Fruit fly (Drosophila melanogaster) whole organism, embryonic: ENCODE results near the gene SIFaR.

Experiments used
- Atf3 ChIP-seq: fragments of 200-800 bp; sonication (Bioruptor generic); optimal IDR thresholded peaks from 3 replicates; lab custom pipeline; 2016; ENCODE audit warnings: missing biosample characterization, missing genetic modification characterization
- CG11723 ChIP-seq: fragments of 200-800 bp; sonication (Bioruptor generic); optimal IDR thresholded peaks from 2 replicates; lab custom pipeline; 2017; ENCODE audit warnings: missing biosample characterization, mild to moderate bottlenecking, missing genetic modification characterization
- CG12236 ChIP-seq: fragments of 200-800 bp; sonication (Bioruptor generic); optimal IDR thresholded peaks from 2 replicates; lab custom pipeline; 2016; ENCODE audit warnings: missing biosample characterization, missing genetic modification characterization
- CG12299 ChIP-seq: fragments of 200-800 bp; sonication (Bioruptor generic); optimal IDR thresholded peaks from 2 replicates; lab custom pipeline; 2018; ENCODE audit warnings: missing biosample characterization, mild to moderate bottlenecking, missing genetic modification characterization
- CG15514 ChIP-seq: fragments of 200-800 bp; sonication (Bioruptor generic); optimal IDR thresholded peaks from 3 replicates; lab custom pipeline; 2017; ENCODE audit warnings: missing biosample characterization, missing genetic modification characterization, mild to moderate bottlenecking, moderate library complexity, missing genetic modification reagents
- CG1603 ChIP-seq: fragments of 200-800 bp; sonication (Bioruptor generic); optimal IDR thresholded peaks from 2 replicates; lab custom pipeline; 2019; ENCODE audit warnings: missing biosample characterization, mild to moderate bottlenecking, missing genetic modification characterization, moderate library complexity
- CG1647 ChIP-seq: fragments of 200-800 bp; sonication (Bioruptor generic); optimal IDR thresholded peaks from 3 replicates; lab custom pipeline; 2016; ENCODE audit warnings: missing biosample characterization, missing genetic modification characterization
- CG17361 ChIP-seq: fragments of 200-800 bp; sonication (Bioruptor generic); IDR thresholded peaks from 3 replicates; pipeline ENCODE4 v1.3.6; 2022; ENCODE audit warnings: missing biosample characterization, missing genetic modification characterization
- CG17802 ChIP-seq: fragments of 200-800 bp; sonication (Bioruptor generic); optimal IDR thresholded peaks from 2 replicates; lab custom pipeline; 2018; ENCODE audit warnings: missing biosample characterization, mild to moderate bottlenecking, missing genetic modification characterization, moderate library complexity
- CG18011 ChIP-seq: fragments of 200-800 bp; sonication (Bioruptor generic); optimal IDR thresholded peaks from 2 replicates; lab custom pipeline; 2017; ENCODE audit warnings: missing biosample characterization, missing genetic modification characterization, mild to moderate bottlenecking, moderate library complexity, missing genotype
- CG18262 ChIP-seq: fragments of 200-800 bp; optimal IDR thresholded peaks from 3 replicates; lab custom pipeline; 2019; ENCODE audit warnings: missing biosample characterization, mild to moderate bottlenecking, missing genetic modification characterization, moderate library complexity
- CG2678 ChIP-seq: fragments of 200-800 bp; sonication (Bioruptor generic); optimal IDR thresholded peaks from 3 replicates; lab custom pipeline; 2019; ENCODE audit warnings: missing biosample characterization, mild to moderate bottlenecking, missing genetic modification characterization, moderate library complexity
- CG32767 ChIP-seq: fragments of 200-800 bp; sonication (Bioruptor generic); IDR thresholded peaks from 2 replicates; pipeline ENCODE4 v1.3.6; 2022; ENCODE audit warnings: missing biosample characterization, missing genetic modification characterization
- CG3838 ChIP-seq: fragments of 200-800 bp; sonication (Bioruptor generic); optimal IDR thresholded peaks from 3 replicates; lab custom pipeline; 2016; ENCODE audit warnings: missing biosample characterization, missing genetic modification characterization
- CG4730 ChIP-seq: fragments of 200-800 bp; sonication (Bioruptor generic); IDR thresholded peaks from 2 replicates; pipeline ENCODE4 v1.3.6; 2022; ENCODE audit warnings: missing biosample characterization, missing genetic modification characterization
- CG5245 ChIP-seq: fragments of 200-800 bp; sonication (Bioruptor generic); optimal IDR thresholded peaks from 3 replicates; lab custom pipeline; 2016; ENCODE audit warnings: missing biosample characterization, missing genetic modification characterization
- CG6683 ChIP-seq: fragments of 200-800 bp; sonication (Bioruptor generic); optimal IDR thresholded peaks from 2 replicates; lab custom pipeline; 2017; ENCODE audit warnings: missing biosample characterization, mild to moderate bottlenecking, missing genetic modification characterization, missing genetic modification reagents
- CG7839 ChIP-seq: fragments of 200-800 bp; sonication (Bioruptor generic); optimal IDR thresholded peaks from 3 replicates; lab custom pipeline; 2018; ENCODE audit warnings: missing biosample characterization, mild to moderate bottlenecking, missing genetic modification characterization, moderate library complexity
- CG7928 ChIP-seq: fragments of 200-800 bp; sonication (Bioruptor generic); optimal IDR thresholded peaks from 2 replicates; lab custom pipeline; 2017; ENCODE audit warnings: missing biosample characterization, mild to moderate bottlenecking, missing genetic modification characterization
- CG9797 ChIP-seq: fragments of 200-800 bp; sonication (Bioruptor generic); optimal IDR thresholded peaks from 3 replicates; lab custom pipeline; 2018; ENCODE audit warnings: missing biosample characterization, mild to moderate bottlenecking, missing genetic modification characterization
- CG9817 ChIP-seq: fragments of 200-800 bp; sonication (Bioruptor generic); optimal IDR thresholded peaks from 2 replicates; lab custom pipeline; 2018; ENCODE audit warnings: missing biosample characterization, mild to moderate bottlenecking, missing genetic modification characterization, moderate library complexity
- CG9932 ChIP-seq: fragments of 200-800 bp; sonication (Bioruptor generic); IDR thresholded peaks from 2 replicates; pipeline ENCODE4 v1.3.6; 2022; ENCODE audit warnings: missing biosample characterization, missing genetic modification characterization
- E2f1 ChIP-seq: fragments of 200-800 bp; sonication (Bioruptor generic); IDR thresholded peaks from 2 replicates; pipeline ENCODE4 v1.3.6; 2022; ENCODE audit warnings: missing biosample characterization, missing genetic modification characterization
- Eip74EF ChIP-seq, 2 experiments: fragments of 200-800 bp in 1 of 2; fragments of >200 bp in 1 of 2; sonication (Bioruptor generic) in 1 of 2; optimal IDR thresholded peaks; 2 replicates each; lab custom pipeline; 2017 to 2019; ENCODE audit warnings: missing biosample characterization in 2 of 2, missing genetic modification characterization in 2 of 2, mild to moderate bottlenecking in 1 of 2, moderate library complexity in 1 of 2
- Fer2 ChIP-seq: fragments of 200-800 bp; sonication (Bioruptor generic); optimal IDR thresholded peaks from 2 replicates; lab custom pipeline; 2018; ENCODE audit warnings: missing biosample characterization, mild to moderate bottlenecking, missing genetic modification characterization, moderate library complexity
- Hey ChIP-seq: fragments of 200-800 bp; sonication (Bioruptor generic); optimal IDR thresholded peaks from 3 replicates; lab custom pipeline; 2018; ENCODE audit warnings: missing biosample characterization, mild to moderate bottlenecking, missing genetic modification characterization
- Hr3 ChIP-seq: fragments of 200-800 bp; sonication (Bioruptor generic); optimal IDR thresholded peaks from 3 replicates; lab custom pipeline; 2016; ENCODE audit warnings: missing biosample characterization, missing genetic modification characterization
- Hr51 ChIP-seq, 2 experiments: fragments of 200-800 bp; sonication (Bioruptor generic); optimal IDR thresholded peaks; 2 replicates in 1 of 2; 3 replicates in 1 of 2; lab custom pipeline; 2016 to 2018; ENCODE audit warnings: missing biosample characterization in 2 of 2, missing genetic modification characterization in 2 of 2, mild to moderate bottlenecking in 1 of 2, moderate library complexity in 1 of 2
- Ssrp ChIP-seq: fragments of 200-800 bp; sonication (Bioruptor generic); optimal IDR thresholded peaks from 2 replicates; lab custom pipeline; 2018; ENCODE audit warnings: missing biosample characterization, mild to moderate bottlenecking, missing genetic modification characterization, moderate library complexity
- Taf1 ChIP-seq: fragments of 200-800 bp; sonication (Bioruptor generic); IDR thresholded peaks from 2 replicates; pipeline ENCODE4 v1.3.6; 2022; ENCODE audit warnings: missing biosample characterization, missing genetic modification characterization
- Xrp1 ChIP-seq: fragments of 200-800 bp; sonication (Bioruptor generic); IDR thresholded peaks from 2 replicates; pipeline ENCODE4 v1.3.6; 2022; ENCODE audit warnings: missing biosample characterization, missing genetic modification characterization
- chn ChIP-seq: fragments of 200-800 bp; sonication (Bioruptor generic); optimal IDR thresholded peaks from 2 replicates; lab custom pipeline; 2016; ENCODE audit warnings: missing biosample characterization, missing genetic modification characterization
- gsb-n ChIP-seq: fragments of 200-800 bp; sonication (Bioruptor generic); optimal IDR thresholded peaks from 3 replicates; lab custom pipeline; 2018; ENCODE audit warnings: missing biosample characterization, mild to moderate bottlenecking, missing genetic modification characterization
- hth ChIP-seq: fragments of >200 bp; optimal IDR thresholded peaks from 2 replicates; lab custom pipeline; 2017; ENCODE audit warnings: inconsistent platforms
- kay ChIP-seq: fragments of 200-800 bp; sonication (Bioruptor generic); optimal IDR thresholded peaks from 2 replicates; lab custom pipeline; 2016; ENCODE audit warnings: missing biosample characterization, missing genetic modification characterization
- klu ChIP-seq: fragments of 200-800 bp; sonication (Bioruptor generic); IDR thresholded peaks from 2 replicates; pipeline ENCODE4 v1.3.6; 2022; ENCODE audit warnings: missing biosample characterization, missing genetic modification characterization
- knrl ChIP-seq: fragments of 200-800 bp; sonication (Bioruptor generic); IDR thresholded peaks from 3 replicates; pipeline ENCODE4 v1.3.6; 2022; ENCODE audit warnings: missing biosample characterization, missing genetic modification characterization; ENCODE audit not compliant: partially characterized antibody
- nerfin-1 ChIP-seq: fragments of 200-800 bp; sonication (Bioruptor generic); optimal IDR thresholded peaks from 3 replicates; lab custom pipeline; 2019; ENCODE audit warnings: missing biosample characterization, mild to moderate bottlenecking, missing genetic modification characterization, moderate library complexity
- nmo ChIP-seq: fragments of 200-800 bp; sonication (Bioruptor generic); optimal IDR thresholded peaks from 2 replicates; lab custom pipeline; 2018; ENCODE audit warnings: missing biosample characterization, mild to moderate bottlenecking, missing genetic modification characterization, moderate library complexity
- org-1 ChIP-seq: fragments of 200-800 bp; sonication (Bioruptor generic); optimal IDR thresholded peaks from 2 replicates; lab custom pipeline; 2017; ENCODE audit warnings: missing biosample characterization, missing genetic modification characterization
- salm ChIP-seq: fragments of 200-800 bp; sonication (Bioruptor generic); optimal IDR thresholded peaks from 2 replicates; lab custom pipeline; 2018; ENCODE audit warnings: missing biosample characterization, mild to moderate bottlenecking, missing genetic modification characterization
- seq ChIP-seq: fragments of 200-800 bp; sonication (Bioruptor generic); IDR thresholded peaks from 2 replicates; pipeline ENCODE4 v1.3.6; 2022; ENCODE audit warnings: missing biosample characterization, missing genetic modification characterization
- slbo ChIP-seq: fragments of 200-800 bp; sonication (Bioruptor generic); IDR thresholded peaks from 2 replicates; pipeline ENCODE4 v1.3.6; 2022; ENCODE audit warnings: missing biosample characterization, missing genetic modification characterization
- slou ChIP-seq: fragments of 200-800 bp; sonication (Bioruptor generic); optimal IDR thresholded peaks from 3 replicates; lab custom pipeline; 2016; ENCODE audit warnings: missing biosample characterization, missing genetic modification characterization
- tap ChIP-seq: fragments of 200-800 bp; optimal IDR thresholded peaks from 3 replicates; lab custom pipeline; 2019; ENCODE audit warnings: missing biosample characterization, mild to moderate bottlenecking, missing genetic modification characterization, moderate library complexity
- twi ChIP-seq: fragments of 200-800 bp; optimal IDR thresholded peaks from 2 replicates; lab custom pipeline; 2019; ENCODE audit warnings: missing biosample characterization, mild to moderate bottlenecking, missing genetic modification characterization, moderate library complexity
- unc-4 ChIP-seq: fragments of 200-800 bp; sonication (Bioruptor generic); IDR thresholded peaks from 2 replicates; pipeline ENCODE4 v1.3.6; 2022; ENCODE audit warnings: missing biosample characterization, missing genetic modification characterization; ENCODE audit not compliant: partially characterized antibody
- unpg ChIP-seq: fragments of 200-800 bp; sonication (Bioruptor generic); optimal IDR thresholded peaks from 3 replicates; lab custom pipeline; 2018; ENCODE audit warnings: missing biosample characterization, mild to moderate bottlenecking, missing genetic modification characterization, moderate library complexity
- wdn ChIP-seq: fragments of 200-800 bp; sonication (Bioruptor generic); IDR thresholded peaks from 2 replicates; pipeline ENCODE4 v1.3.6; 2022; ENCODE audit warnings: missing biosample characterization, missing genetic modification characterization
- wor ChIP-seq: fragments of 200-800 bp; sonication (Bioruptor generic); IDR thresholded peaks from 2 replicates; pipeline ENCODE4 v1.3.6; 2022; ENCODE audit warnings: missing biosample characterization, missing genetic modification characterization
- yki ChIP-seq: fragments of >200 bp; optimal IDR thresholded peaks from 3 replicates; lab custom pipeline; 2018

The SIFaR gene

DNA sequence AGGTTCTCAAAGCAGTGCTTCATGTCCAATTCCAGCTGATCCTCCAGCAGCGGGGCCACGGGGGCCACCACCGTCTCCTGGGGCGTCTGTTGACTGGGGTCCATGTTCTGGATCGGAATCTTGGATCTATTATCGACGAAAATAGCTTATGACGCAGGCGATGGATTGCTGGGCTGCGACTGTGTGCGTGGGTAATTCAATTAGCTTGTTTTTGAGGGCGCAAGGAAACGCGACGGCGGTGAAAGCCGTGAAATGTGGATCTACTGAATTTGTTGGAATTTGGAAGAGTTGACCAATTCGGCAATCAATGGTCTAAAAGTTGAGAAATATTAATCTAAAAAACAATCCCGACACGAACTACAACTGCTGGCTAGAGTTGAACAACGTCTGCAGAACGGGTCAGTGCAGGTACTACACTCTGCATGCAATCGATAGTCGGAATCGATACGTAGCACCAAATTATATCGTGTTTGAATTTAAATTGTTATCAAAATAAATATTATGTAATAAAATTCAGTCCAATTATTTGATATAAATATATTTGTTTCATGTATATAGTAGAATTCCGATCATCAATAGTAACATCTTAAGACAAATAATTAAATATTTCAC, 20.3 kb downstream of the SIFaR start, which contains the start of gene CG3308 (continued):
- TF ChIP-seq gsb-n (no peak), unc-4 (GFP tag; lab: Robert Waterston, UW) (peak; percentile 85), CG18262 (tag; lab: Kevin White, UChicago) (no peak), CG9817 (tag; lab: Kevin White, UChicago) (peak; percentile 26), unpg (peak; percentile 12), CG15514 (GFP tag; lab: Kevin White, UChicago) (peak; percentile 85), CG32767 (GFP tag; lab: Robert Waterston, UW) (no peak), CG9797 (GFP tag; lab: Kevin White, UChicago) (peak; percentile 36), Hey (tag; lab: Kevin White, UChicago) (no peak), CG18011 (peak; percentile 7), salm (tag; lab: Kevin White, UChicago) (no peak), CG1647 (peak; percentile 65), Atf3 (GFP tag; lab: Kevin White, UChicago) (peak; percentile 14), CG4730 (GFP tag; lab: Robert Waterston, UW) (no peak), nmo (GFP tag; lab: Kevin White, UChicago) (peak; percentile 37), kay (GFP tag; lab: Kevin White, UChicago) (peak; percentile 36), wdn (no peak), wor (no peak), Ssrp (tag; lab: Kevin White, UChicago) (no peak), Hr51 (GFP tag; optimal IDR thresholded peaks at IDR 0.05; lab: Kevin White, UChicago) (peak in 1 of 2 experiments; percentile 10), Xrp1 (GFP tag; lab: Robert Waterston, UW) (no peak; the same call in 1 of the 2 replicates), nerfin-1 (tag; lab: Kevin White, UChicago) (no peak), knrl (GFP tag; lab: Robert Waterston, UW) (peak; percentile 82), twi (tag; lab: Kevin White, UChicago) (no peak), CG5245 (peak; percentile 47), CG7928 (peak; percentile 28), yki (no peak), CG1603 (tag; lab: Kevin White, UChicago) (peak; percentile 70), CG2678 (tag; lab: Kevin White, UChicago) (no peak), CG7839 (tag; lab: Kevin White, UChicago) (peak; percentile 30), seq (GFP tag; lab: Robert Waterston, UW) (no peak), slbo (GFP tag; lab: Robert Waterston, UW) (peak; percentile 70), klu (GFP tag; lab: Robert Waterston, UW) (no peak), Fer2 (tag; lab: Kevin White, UChicago) (no peak), tap (tag; lab: Kevin White, UChicago) (no peak), CG11723 (GFP tag; lab: Kevin White, UChicago) (no peak), chn (no peak), CG6683 (GFP tag; lab: Kevin White, UChicago) (no peak), Eip74EF (GFP tag; optimal IDR thresholded peaks at IDR 0.05; lab: Kevin White, UChicago) (no peak), Hr3 (GFP tag; lab: Kevin White, UChicago) (no peak), CG9932 (peak; percentile 80), CG3838 (GFP tag; lab: Kevin White, UChicago) (no peak), CG12299 (tag; lab: Kevin White, UChicago) (no peak), hth (no peak), slou (GFP tag; lab: Kevin White, UChicago) (no peak), CG17802 (tag; lab: Kevin White, UChicago) (no peak), CG12236 (GFP tag; lab: Kevin White, UChicago) (no peak), E2f1 (GFP tag; lab: Robert Waterston, UW) (no peak), org-1 (GFP tag; lab: Kevin White, UChicago) (no peak), Taf1 (GFP tag; lab: Robert Waterston, UW) (no peak), CG17361 (GFP tag; lab: Robert Waterston, UW) (peak; percentile 46; the same call in 1 of the 3 replicates)
